Fruit fly (Drosophila melanogaster) S2 (cell line): Measurements from ENCODE around the gene CG31697.

ENCODE experiments used
- CG8478 ChIP-seq: fragments of >200 bp; optimal IDR thresholded peaks from 2 replicates; lab custom pipeline; 2018
- CTCF ChIP-seq, 2 experiments: fragments of >200 bp; optimal IDR thresholded peaks; 2 replicates each; lab custom pipeline; 2018

- TF ChIP-seq CTCF (optimal IDR thresholded peaks at IDR 0.05; lab: Kevin White, UChicago) (no peak), CG8478 (lab: Kevin White, UChicago) (no peak)
Observed at dm6 chr2L:19576299-19576971, 41.2 kb downstream of the CG31697 start.
